Worm (Caenorhabditis elegans) whole organism, early embryonic: ENCODE results near the gene gyf-1.

ENCODE experiments used
- B0310.2 ChIP-seq: sonication (generic microtip); optimal IDR thresholded peaks from 2 replicates; lab custom pipeline; 2016; ENCODE audit warnings: mild to moderate bottlenecking, missing genetic modification characterization, missing compliant biosample characterization
- F13C5.2 ChIP-seq: sonication (generic microtip); optimal IDR thresholded peaks from 2 replicates; lab custom pipeline; 2017; ENCODE audit warnings: mild to moderate bottlenecking, missing genetic modification characterization, inconsistent platforms, missing compliant biosample characterization
- aly-1 ChIP-seq: sonication (generic microtip); optimal IDR thresholded peaks from 2 replicates; lab custom pipeline; 2016; ENCODE audit warnings: missing genetic modification characterization, missing compliant biosample characterization
- ama-1 ChIP-seq: fragments of 150-350 bp; optimal IDR thresholded peaks from 2 replicates; lab custom pipeline; 2014
- ceh-13 ChIP-seq: fragments of 200-800 bp; sonication (Bioruptor generic); optimal IDR thresholded peaks from 2 replicates; lab custom pipeline; 2018; ENCODE audit warnings: mild to moderate bottlenecking, missing genetic modification characterization, missing compliant biosample characterization
- ceh-36 ChIP-seq: sonication (generic microtip); optimal IDR thresholded peaks from 2 replicates; lab custom pipeline; 2016; ENCODE audit warnings: missing genetic modification characterization, inconsistent platforms, missing compliant biosample characterization
- ets-7 ChIP-seq: sonication (generic microtip); optimal IDR thresholded peaks from 2 replicates; lab custom pipeline; 2016; ENCODE audit warnings: missing genotype, missing genetic modification characterization, missing compliant biosample characterization
- flt-1 ChIP-seq: fragments of 200-800 bp; sonication (Bioruptor generic); IDR thresholded peaks from 2 replicates; pipeline ENCODE4 v1.3.6; 2022; ENCODE audit warnings: missing genetic modification characterization, missing compliant biosample characterization
- hmbx-1 ChIP-seq: sonication (generic microtip); optimal IDR thresholded peaks from 2 replicates; lab custom pipeline; 2016; ENCODE audit warnings: mild to moderate bottlenecking, missing genetic modification characterization, missing compliant biosample characterization
- hmg-4 ChIP-seq: fragments of 200-800 bp; sonication (Bioruptor generic); optimal IDR thresholded peaks from 2 replicates; lab custom pipeline; 2018; ENCODE audit warnings: mild to moderate bottlenecking, missing genetic modification characterization, missing compliant biosample characterization
- hnd-1 ChIP-seq: sonication (generic microtip); optimal IDR thresholded peaks from 2 replicates; lab custom pipeline; 2016; ENCODE audit warnings: missing genetic modification characterization, missing compliant biosample characterization
- pes-1 ChIP-seq: fragments of 200-800 bp; sonication (Bioruptor generic); IDR thresholded peaks from 2 replicates; pipeline ENCODE4 v1.3.6; 2022; ENCODE audit warnings: missing genetic modification reagents, missing genetic modification characterization, missing compliant biosample characterization
- scrt-1 ChIP-seq: fragments of 200-800 bp; sonication (Bioruptor generic); IDR thresholded peaks from 2 replicates; pipeline ENCODE4 v1.3.6; 2022; ENCODE audit warnings: missing genetic modification characterization, missing compliant biosample characterization
- sea-1 ChIP-seq: fragments of 200-800 bp; sonication (Bioruptor generic); conservative IDR thresholded peaks from 2 replicates; pipeline ENCODE4 v1.3.6; 2022; ENCODE audit warnings: missing genetic modification characterization, missing compliant biosample characterization
- tbx-11 ChIP-seq: fragments of 200-800 bp; sonication (Bioruptor generic); IDR thresholded peaks from 2 replicates; pipeline ENCODE4 v1.3.6; 2022; ENCODE audit warnings: missing genetic modification characterization, missing compliant biosample characterization
- tbx-37 ChIP-seq: fragments of 200-800 bp; sonication (Bioruptor generic); conservative IDR thresholded peaks from 2 replicates; pipeline ENCODE4 v1.3.6; 2022; ENCODE audit warnings: missing genetic modification reagents, missing genetic modification characterization, missing compliant biosample characterization
- tra-4 ChIP-seq: sonication (generic microtip); optimal IDR thresholded peaks from 2 replicates; lab custom pipeline; 2017; ENCODE audit warnings: missing genetic modification characterization, missing compliant biosample characterization

gyf-1 gene

DNA sequence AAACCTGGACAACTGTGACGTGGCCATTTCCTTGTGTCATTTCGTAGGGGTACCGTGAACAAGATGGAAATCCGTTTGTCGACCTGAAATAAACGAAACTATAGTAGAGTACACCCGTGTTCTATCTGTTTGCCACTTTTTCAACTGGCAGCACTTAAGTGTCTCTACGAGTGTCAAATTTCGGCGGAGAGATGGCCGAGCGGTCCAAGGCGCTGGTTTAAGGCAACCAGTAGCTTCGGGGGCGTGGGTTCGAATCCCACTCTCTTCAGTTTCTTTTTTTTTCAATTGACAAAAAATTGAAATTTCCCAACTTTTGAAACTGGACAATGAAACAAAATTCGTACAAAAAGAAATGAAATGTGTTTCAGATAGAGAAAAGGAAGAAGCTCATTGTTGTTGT lies 37.5 kb downstream of the gyf-1 start:
- TF ChIP-seq ceh-13 (GFP tag; lab: Kevin White, UChicago) = no peak
- TF ChIP-seq B0310.2 (tag; lab: Kevin White, UChicago) = no peak
- TF ChIP-seq scrt-1 (GFP tag; lab: Robert Waterston, UW) = no peak
- peak; percentile 2 for TF ChIP-seq hnd-1
- peak; percentile 62 for TF ChIP-seq tbx-37 (GFP tag; lab: Robert Waterston, UW)
- no peak for TF ChIP-seq aly-1
- peak; percentile 36 for TF ChIP-seq hmg-4 (GFP tag; lab: Kevin White, UChicago)
- no peak for TF ChIP-seq ama-1 (lab: Kevin White, UChicago)
- 0 out of 2 replicates have a peak, but pooled peaks have one; percentile 14 for TF ChIP-seq flt-1
- no peak for TF ChIP-seq ceh-36 (tag; lab: Kevin White, UChicago)
- TF ChIP-seq ets-7 (tag; lab: Kevin White, UChicago) = no peak
- TF ChIP-seq sea-1 (GFP tag; lab: Robert Waterston, UW) = no peak; the same call in 1 of the 2 replicates
- TF ChIP-seq tbx-11 (GFP tag; lab: Robert Waterston, UW) = 0 out of 2 replicates have a peak, but pooled peaks have one; percentile 49
- TF ChIP-seq hmbx-1 (tag; lab: Kevin White, UChicago) = no peak
- TF ChIP-seq F13C5.2 = peak; percentile 3
- TF ChIP-seq pes-1 (GFP tag; lab: Robert Waterston, UW) = peak; percentile 68
- no peak for TF ChIP-seq tra-4

DNA sequence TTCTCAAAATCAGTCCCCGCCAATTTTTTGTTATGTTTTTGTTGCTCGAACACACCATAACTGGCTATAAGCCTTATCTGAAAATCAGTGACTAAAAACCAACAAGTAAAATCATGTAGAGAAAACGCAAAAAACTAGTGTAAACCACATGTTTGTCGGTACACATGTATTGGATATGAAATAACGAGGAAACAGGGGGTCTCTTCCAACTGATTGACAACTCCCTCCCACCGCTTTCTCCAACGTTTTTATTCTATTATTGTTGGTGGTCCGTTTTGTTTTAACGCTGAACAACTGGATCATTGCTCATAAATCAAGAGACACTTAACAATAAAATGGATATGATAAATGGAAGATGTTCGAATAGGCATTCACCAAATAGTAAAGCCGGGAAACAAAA lies 42.8 kb downstream of the gyf-1 start:
- TF ChIP-seq ama-1 (lab: Kevin White, UChicago) (no peak), hmbx-1 (tag; lab: Kevin White, UChicago) (no peak), ets-7 (tag; lab: Kevin White, UChicago) (no peak), hnd-1 (no peak), sea-1 (GFP tag; lab: Robert Waterston, UW) (no peak)

DNA sequence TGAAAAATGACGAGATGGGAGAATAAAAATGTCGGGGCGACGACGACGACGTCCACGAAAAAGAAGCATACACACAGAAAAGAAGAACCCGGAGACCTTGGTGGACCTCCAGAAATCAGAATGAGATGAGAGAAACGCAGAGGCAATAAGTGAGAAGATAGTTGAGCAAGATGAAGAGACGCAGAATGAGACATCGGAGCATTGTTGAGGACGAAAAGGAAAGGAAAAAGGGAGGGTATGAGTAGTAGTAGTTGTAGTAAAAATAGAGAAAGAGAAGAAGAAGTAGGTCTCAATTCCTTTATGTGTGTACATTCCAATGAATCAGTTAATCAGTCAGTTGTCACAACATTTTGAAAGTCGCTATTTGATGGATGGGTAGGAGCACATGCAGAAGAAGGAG lies 45.3 kb downstream of the gyf-1 start, which contains the start of gene T14B4.8:
Gene T14B4.8 (minus strand): TSS at position 60 of the 400 bp plus-strand sequence.
- TF ChIP-seq hnd-1 = no peak
- no peak for TF ChIP-seq hmg-4 (GFP tag; lab: Kevin White, UChicago)
- TF ChIP-seq tbx-11 (GFP tag; lab: Robert Waterston, UW) = no peak
- TF ChIP-seq pes-1 (GFP tag; lab: Robert Waterston, UW) = no peak
- TF ChIP-seq ama-1 (lab: Kevin White, UChicago) = no peak

DNA sequence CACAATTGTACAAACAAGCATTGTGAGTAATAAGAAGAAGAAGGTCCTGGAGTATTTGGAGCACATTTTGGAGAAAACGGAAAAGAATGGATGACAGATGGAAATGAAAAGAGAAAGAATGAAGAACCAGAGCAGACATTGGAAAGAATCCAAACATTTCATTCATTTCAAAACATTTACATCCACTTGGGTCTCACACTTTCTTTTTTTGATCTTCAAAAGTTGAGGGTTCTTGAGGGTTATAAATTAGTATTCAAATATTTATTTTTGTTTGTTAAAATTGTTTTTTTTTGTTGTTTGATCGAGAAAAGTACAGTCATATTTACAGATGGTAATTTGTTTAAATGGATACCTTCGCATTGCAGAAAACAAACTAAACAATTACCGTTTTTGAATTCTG lies 49.7 kb downstream of the gyf-1 start, which contains the start of gene T14B4.9:
Gene T14B4.9 (minus strand): TSS at position 101 of the 400 bp plus-strand sequence.
- TF ChIP-seq B0310.2 (tag; lab: Kevin White, UChicago) = no peak
- no peak for TF ChIP-seq flt-1
- TF ChIP-seq tbx-11 (GFP tag; lab: Robert Waterston, UW) = no peak
- TF ChIP-seq hmbx-1 (tag; lab: Kevin White, UChicago) = no peak
- no peak for TF ChIP-seq ama-1 (lab: Kevin White, UChicago)
- TF ChIP-seq hnd-1 = no peak
- no peak for TF ChIP-seq pes-1 (GFP tag; lab: Robert Waterston, UW)
- TF ChIP-seq F13C5.2 = no peak

DNA sequence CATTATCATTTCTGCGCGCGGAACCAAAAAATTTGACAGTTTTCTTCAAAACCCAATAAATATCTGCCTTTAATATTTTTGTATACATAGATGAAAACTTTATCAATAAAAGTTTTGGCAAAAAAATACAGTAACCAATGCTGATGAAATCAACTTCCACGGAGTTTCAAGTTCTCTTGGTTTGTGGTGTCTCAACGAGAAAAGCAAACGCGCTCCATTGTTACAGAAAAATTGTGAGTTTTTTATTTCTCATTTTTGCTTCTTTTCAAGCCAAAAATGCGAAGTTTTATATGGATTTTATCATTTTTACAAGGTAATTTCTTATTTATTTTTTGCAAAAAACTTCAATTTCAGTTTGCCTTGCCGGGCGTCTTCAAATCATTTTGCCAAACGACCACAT lies 50.6 kb downstream of the gyf-1 start, which contains the start of gene T14B4.3:
Gene T14B4.3 (plus strand): TSS at position 264 of the 400 bp plus-strand sequence.
- TF ChIP-seq ceh-36 (tag; lab: Kevin White, UChicago) = no peak
- peak; percentile 55; the same call in 1 of the 2 replicates for TF ChIP-seq tbx-37 (GFP tag; lab: Robert Waterston, UW)
- TF ChIP-seq scrt-1 (GFP tag; lab: Robert Waterston, UW) = no peak
- TF ChIP-seq hnd-1 = no peak
- TF ChIP-seq F13C5.2 = peak; percentile 62

DNA sequence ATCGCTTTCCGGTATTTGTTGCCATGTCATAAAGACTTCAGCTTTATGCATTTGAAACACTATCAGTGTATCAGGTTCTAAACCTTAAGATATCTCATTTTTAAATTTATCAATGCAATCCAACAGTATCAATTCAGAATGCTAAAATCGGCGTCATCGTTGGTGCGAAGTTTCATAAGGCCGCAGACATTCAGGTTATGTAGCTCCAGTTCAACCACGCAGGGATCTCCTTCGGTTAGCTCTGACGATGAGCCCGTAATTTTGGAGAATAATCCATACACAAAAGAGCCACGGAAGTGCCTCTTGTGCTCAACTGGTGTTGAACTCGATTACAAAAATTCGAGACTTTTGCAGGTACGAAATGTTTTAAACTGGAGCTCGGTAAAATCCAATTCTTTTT lies 52.0 kb downstream of the gyf-1 start, which contains the start of gene mrps-18.C:
Gene mrps-18.C (plus strand): TSS at position 138 of the 400 bp plus-strand sequence.
- TF ChIP-seq flt-1 (no peak), tra-4 (no peak), ceh-13 (GFP tag; lab: Kevin White, UChicago) (no peak), ets-7 (tag; lab: Kevin White, UChicago) (no peak), sea-1 (GFP tag; lab: Robert Waterston, UW) (no peak), scrt-1 (GFP tag; lab: Robert Waterston, UW) (no peak), ceh-36 (tag; lab: Kevin White, UChicago) (no peak)

DNA sequence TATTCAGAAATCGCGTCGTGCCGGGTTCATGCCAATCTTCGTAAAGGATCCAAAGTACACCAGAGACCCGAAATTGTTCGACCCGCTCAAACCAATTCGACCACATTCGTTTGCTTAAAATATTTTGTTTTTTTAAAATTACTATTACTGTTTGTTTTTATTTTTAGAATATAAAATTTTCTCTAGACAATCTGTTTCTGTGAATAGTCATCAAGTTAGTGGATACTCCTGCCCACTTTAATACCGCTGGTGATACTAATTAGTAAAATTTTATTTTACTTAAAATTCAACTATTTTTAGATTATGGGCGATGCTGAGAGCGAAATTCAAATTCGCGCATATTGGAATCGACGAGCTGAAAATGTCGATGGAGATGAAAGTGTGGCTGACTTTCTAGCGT lies 52.6 kb downstream of the gyf-1 start, which contains the start of gene T14B4.1:
Gene T14B4.1 (plus strand): TSS at position 301 of the 400 bp plus-strand sequence.
- no peak for TF ChIP-seq aly-1
- TF ChIP-seq hmbx-1 (tag; lab: Kevin White, UChicago) = no peak
- TF ChIP-seq tra-4 = no peak

DNA sequence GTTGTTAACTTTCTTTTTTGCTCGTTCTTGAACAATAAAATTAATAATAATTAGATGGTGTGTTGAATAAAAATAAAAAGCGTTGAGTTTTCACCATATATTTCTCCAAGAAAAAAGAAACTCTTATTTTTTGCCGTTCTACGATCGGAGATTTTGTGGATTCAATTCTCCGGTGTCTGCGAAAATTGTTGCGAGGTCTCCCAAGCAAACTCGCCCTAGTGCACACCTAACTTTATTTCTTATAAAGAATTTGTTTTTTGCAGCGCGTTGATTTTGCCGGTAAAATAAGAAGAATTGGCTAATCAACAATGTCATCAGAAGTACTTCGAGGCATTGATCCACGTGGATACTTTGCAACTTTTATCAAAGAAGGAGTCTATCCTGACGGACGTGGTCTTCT lies 57.4 kb downstream of the gyf-1 start, which contains the start of gene exos-8:
Gene exos-8 (plus strand): TSS at position 264 of the 400 bp plus-strand sequence.
- TF ChIP-seq aly-1 (no peak), B0310.2 (tag; lab: Kevin White, UChicago) (no peak), tbx-11 (GFP tag; lab: Robert Waterston, UW) (no peak), pes-1 (GFP tag; lab: Robert Waterston, UW) (no peak; the same call in 1 of the 2 replicates), hmbx-1 (tag; lab: Kevin White, UChicago) (no peak), flt-1 (no peak), F13C5.2 (peak; percentile 24), ets-7 (tag; lab: Kevin White, UChicago) (peak; percentile 62), tra-4 (no peak), tbx-37 (GFP tag; lab: Robert Waterston, UW) (peak; percentile 45), sea-1 (GFP tag; lab: Robert Waterston, UW) (no peak), hnd-1 (peak; percentile 18), ceh-36 (tag; lab: Kevin White, UChicago) (no peak), ceh-13 (GFP tag; lab: Kevin White, UChicago) (peak; percentile 14), scrt-1 (GFP tag; lab: Robert Waterston, UW) (no peak; the same call in 1 of the 2 replicates), hmg-4 (GFP tag; lab: Kevin White, UChicago) (no peak), ama-1 (lab: Kevin White, UChicago) (no peak)
